Worm (Caenorhabditis elegans): ENCODE measurements around the gene rmd-6.

ce11 chrIV:5101945-5102344 is 33.3 kb downstream of the rmd-6 start:
- TF ChIP-seq lin-39 (tag; optimal IDR thresholded peaks at IDR 0.05) (no peak), egl-27 (tag; optimal IDR thresholded peaks at IDR 0.05) (no peak), pqm-1 (tag; optimal IDR thresholded peaks at IDR 0.05) (no peak), ztf-11 (tag; optimal IDR thresholded peaks at IDR 0.05) (no peak)
